Fruit fly (Drosophila melanogaster): ENCODE data around the gene CG34241.

CG34241 gene

DNA sequence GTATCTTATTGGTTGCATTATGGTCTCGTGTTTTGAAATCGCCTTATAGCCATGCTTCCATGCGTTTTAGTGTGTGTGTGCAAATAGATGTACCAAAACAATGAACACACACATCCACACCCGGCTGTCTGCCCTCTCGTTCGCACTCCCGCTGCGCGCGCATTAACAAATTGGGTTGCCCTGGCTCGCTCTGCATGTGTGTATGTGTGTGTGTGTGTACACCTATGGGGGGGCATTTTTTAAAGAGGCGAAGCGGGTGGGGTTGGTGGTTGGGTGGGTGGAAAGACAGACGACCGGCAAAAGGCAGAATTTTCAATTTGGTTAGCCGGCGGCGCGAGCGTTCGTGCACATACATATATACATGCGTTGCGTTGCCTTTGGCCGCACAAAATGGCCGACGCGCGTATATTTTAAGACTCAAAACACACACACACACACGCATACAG lies 3.6 kb upstream of the CG34241 start (continued):
- TF ChIP-seq Ptx1 (GFP tag; IDR thresholded peaks at IDR 0.05): peak; percentile 27; the same call in 1 of the 2 replicates
- TF ChIP-seq salm (tag; optimal IDR thresholded peaks at IDR 0.05): peak; percentile 43
- TF ChIP-seq PHDP (tag; optimal IDR thresholded peaks at IDR 0.05): no peak
- peak; percentile 89 for TF ChIP-seq CG1832 (GFP tag; optimal IDR thresholded peaks at IDR 0.05)
- peak; percentile 41 for TF ChIP-seq ftz-f1 (GFP tag; optimal IDR thresholded peaks at IDR 0.05)
- TF ChIP-seq bigmax (GFP tag; optimal IDR thresholded peaks at IDR 0.05): peak; percentile 77
- TF ChIP-seq lmd (GFP tag; IDR thresholded peaks at IDR 0.05): peak; percentile 32; the same call in 1 of the 2 replicates
- TF ChIP-seq grau (tag; optimal IDR thresholded peaks at IDR 0.05): peak; percentile 36
- peak; percentile 40 for TF ChIP-seq CG17568 (GFP tag; optimal IDR thresholded peaks at IDR 0.05)
- TF ChIP-seq knrl (GFP tag; IDR thresholded peaks at IDR 0.05; ENCODE audit: partially characterized antibody): no peak; the same call in 2 of the 3 replicates
- peak; percentile 97 for TF ChIP-seq CG34422 (GFP tag; IDR thresholded peaks at IDR 0.05)
- no peak for TF ChIP-seq CG16813 (GFP tag; IDR thresholded peaks at IDR 0.05; ENCODE audit: partially characterized antibody)
- TF ChIP-seq pnt (GFP tag; optimal IDR thresholded peaks at IDR 0.05): no peak
- no peak for TF ChIP-seq luna (GFP tag; optimal IDR thresholded peaks at IDR 0.05)
- TF ChIP-seq nmo (GFP tag; optimal IDR thresholded peaks at IDR 0.05): peak; percentile 36
- no peak for TF ChIP-seq hkb (optimal IDR thresholded peaks at IDR 0.05)
- peak; percentile 40 for TF ChIP-seq hkb (GFP tag; IDR thresholded peaks at IDR 0.05)
- TF ChIP-seq unc-4 (GFP tag; IDR thresholded peaks at IDR 0.05; ENCODE audit: partially characterized antibody): 0 out of 2 replicates have a peak, but pooled peaks have one; percentile 19
- peak; percentile 6 for TF ChIP-seq Abd-B (GFP tag; optimal IDR thresholded peaks at IDR 0.05)
- TF ChIP-seq CG6689 (GFP tag; IDR thresholded peaks at IDR 0.05): no peak
- peak; percentile 97 for TF ChIP-seq chinmo (GFP tag; IDR thresholded peaks at IDR 0.05; ENCODE audit: partially characterized antibody)
- no peak for TF ChIP-seq trh (GFP tag; optimal IDR thresholded peaks at IDR 0.05)
- TF ChIP-seq Dp (GFP tag; optimal IDR thresholded peaks at IDR 0.05): peak; percentile 19
- TF ChIP-seq pan (optimal IDR thresholded peaks at IDR 0.05): no peak
- peak in 1 of 2 experiments; percentile 11 for TF ChIP-seq pan (GFP tag; optimal IDR thresholded peaks at IDR 0.05 in 1 of 2, IDR thresholded peaks at IDR 0.05 in 1 of 2)
- peak; percentile 19 for TF ChIP-seq trem (tag; optimal IDR thresholded peaks at IDR 0.05)
- TF ChIP-seq CG4854 (GFP tag; optimal IDR thresholded peaks at IDR 0.05): no peak
- no peak for TF ChIP-seq dan (GFP tag; IDR thresholded peaks at IDR 0.05)
- peak; percentile 17 for TF ChIP-seq CG10979 (tag; optimal IDR thresholded peaks at IDR 0.05)
- TF ChIP-seq Elba2 (GFP tag; optimal IDR thresholded peaks at IDR 0.05): peak; percentile 95

DNA sequence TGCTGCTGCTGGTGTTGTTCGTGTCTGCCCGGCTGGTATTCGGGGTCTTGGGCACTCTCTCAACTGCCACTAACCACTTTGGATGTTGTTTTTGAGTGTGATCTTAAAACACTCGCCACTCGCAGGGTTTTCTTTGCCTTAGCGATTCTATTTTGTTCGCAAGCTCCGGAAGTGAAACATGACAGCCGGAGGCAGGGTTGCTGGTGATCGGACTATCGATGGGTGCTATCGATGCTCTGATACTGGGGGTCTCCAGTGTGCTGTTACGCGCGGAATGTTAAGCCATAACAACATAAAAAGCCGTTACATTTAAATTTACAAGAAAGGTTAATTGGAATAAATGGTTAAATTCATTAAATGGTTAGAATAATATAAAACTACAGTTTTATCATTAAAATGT lies 2.8 kb upstream of the CG34241 start, which contains the start of gene yps:
TSS of gene yps (minus strand) at position 176 of the 400 bp plus-strand sequence.
- 0 out of 2 replicates have a peak, but pooled peaks have one; percentile 24 for TF ChIP-seq nerfin-2 (GFP tag; IDR thresholded peaks at IDR 0.05; ENCODE audit: partially characterized antibody)
- TF ChIP-seq CG2678 (tag; optimal IDR thresholded peaks at IDR 0.05): peak; percentile 84
- TF ChIP-seq dimm (GFP tag; IDR thresholded peaks at IDR 0.05): no peak; the same call in 1 of the 2 replicates
- peak; percentile 87 for TF ChIP-seq tap (tag; optimal IDR thresholded peaks at IDR 0.05)
- peak; percentile 85 for TF ChIP-seq Dek (tag; optimal IDR thresholded peaks at IDR 0.05)
- peak; percentile 72 for TF ChIP-seq CG32767 (GFP tag; IDR thresholded peaks at IDR 0.05)
- peak; percentile 96 for TF ChIP-seq CG15514 (GFP tag; optimal IDR thresholded peaks at IDR 0.05)
- TF ChIP-seq CrebB (tag; optimal IDR thresholded peaks at IDR 0.05): peak; percentile 97
- TF ChIP-seq sim (GFP tag; IDR thresholded peaks at IDR 0.05): peak; percentile 90
- TF ChIP-seq row (GFP tag; IDR thresholded peaks at IDR 0.05): peak; percentile 52; the same call in 2 of the 3 replicates
- TF ChIP-seq Aef1 (GFP tag; IDR thresholded peaks at IDR 0.05): peak; percentile 65
- peak; percentile 88 for TF ChIP-seq trem (tag; optimal IDR thresholded peaks at IDR 0.05)
- TF ChIP-seq CG15601 (tag; optimal IDR thresholded peaks at IDR 0.05): peak; percentile 92
- TF ChIP-seq prd (optimal IDR thresholded peaks at IDR 0.05): no peak
- peak; percentile 72; the same call in 2 of the 3 replicates for TF ChIP-seq prd (GFP tag; IDR thresholded peaks at IDR 0.05)
- TF ChIP-seq vfl (GFP tag; optimal IDR thresholded peaks at IDR 0.05): peak; percentile 93
- TF ChIP-seq Doc3 (GFP tag; IDR thresholded peaks at IDR 0.05; ENCODE audit: partially characterized antibody): peak; percentile 59; the same call in 1 of the 3 replicates
- peak; percentile 87 for TF ChIP-seq Atf-2 (GFP tag; optimal IDR thresholded peaks at IDR 0.05)
- peak; percentile 93 for TF ChIP-seq PHDP (tag; optimal IDR thresholded peaks at IDR 0.05)
- TF ChIP-seq Ets65A (GFP tag): peak; percentile 99
- peak; percentile 88 for TF ChIP-seq luna (GFP tag; optimal IDR thresholded peaks at IDR 0.05)
- TF ChIP-seq CHES-1-like (GFP tag; optimal IDR thresholded peaks at IDR 0.05): peak; percentile 96
- TF ChIP-seq corto (GFP tag; optimal IDR thresholded peaks at IDR 0.05): peak; percentile 46
- peak; percentile 91 for TF ChIP-seq CG6683 (GFP tag; optimal IDR thresholded peaks at IDR 0.05)
